Worm (Caenorhabditis elegans): Measurements from ENCODE around the gene his-8.

his-8 gene

ce11 chrV:8545531-8546224, 12.8 kb upstream of the his-8 start, which contains the start of the genes slc-17.8 and asns-1:
Gene slc-17.8 (minus strand): TSS chrV:8545581.
Gene asns-1 (plus strand): TSS chrV:8546174.
- TF ChIP-seq zfh-2 (GFP tag; conservative IDR thresholded peaks at IDR 0.05) (peak; percentile 84), hrde-1 (tag; optimal IDR thresholded peaks at IDR 0.05; ENCODE audit: borderline replicate concordance) (no peak), xnd-1 (tag; optimal IDR thresholded peaks at IDR 0.05) (no peak), egrh-3 (GFP tag; IDR thresholded peaks at IDR 0.05) (peak; percentile 69; the same call in 1 of the 2 replicates), F57A8.1 (GFP tag; optimal IDR thresholded peaks at IDR 0.05) (peak; percentile 11), nhr-120 (GFP tag; IDR thresholded peaks at IDR 0.05) (no peak)

- no peak for TF ChIP-seq hsf-1 (GFP tag; IDR thresholded peaks at IDR 0.05)
- TF ChIP-seq B0035.1 (tag; optimal IDR thresholded peaks at IDR 0.05): no peak
- TF ChIP-seq Y56A3A.18 (GFP tag; IDR thresholded peaks at IDR 0.05): no peak
- no peak for TF ChIP-seq egrh-3 (GFP tag; IDR thresholded peaks at IDR 0.05)
- no peak for TF ChIP-seq egl-44 (GFP tag; IDR thresholded peaks at IDR 0.05)
These were observed 4.1 kb upstream of the his-8 start, which contains the start of gene otpl-4 for ce11 chrV:8537031-8537430. Gene otpl-4 (plus strand): TSS chrV:8537331.

DNA sequence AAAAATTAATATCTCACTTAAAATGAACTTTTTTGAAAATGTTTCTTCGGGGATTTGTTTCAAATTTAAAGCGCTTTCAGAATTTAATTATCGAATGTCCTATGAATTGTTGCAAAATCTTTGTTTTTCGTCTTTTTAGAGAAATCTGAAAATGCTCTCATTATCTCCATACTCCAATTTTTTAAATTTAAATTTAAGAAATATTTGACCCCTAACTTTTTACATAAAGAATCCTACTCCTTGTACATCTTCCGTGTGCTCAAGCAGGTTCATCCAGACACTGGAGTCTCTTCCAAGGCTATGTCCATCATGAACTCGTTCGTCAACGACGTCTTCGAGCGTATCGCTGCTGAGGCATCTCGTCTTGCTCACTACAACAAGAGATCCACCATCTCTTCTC, 3.3 kb upstream of the his-8 start, which contains the start of gene his-39:
TSS of gene his-39 (plus strand) at position 301 of the 400 bp plus-strand sequence.
- TF ChIP-seq T07F8.4 (tag; optimal IDR thresholded peaks at IDR 0.05): no peak
- no peak for TF ChIP-seq sdz-38 (tag; optimal IDR thresholded peaks at IDR 0.05)
- TF ChIP-seq tbx-9 (tag; optimal IDR thresholded peaks at IDR 0.05; ENCODE audit: borderline replicate concordance): no peak
- no peak for TF ChIP-seq nhr-179 (tag; optimal IDR thresholded peaks at IDR 0.05)
- TF ChIP-seq ceh-79 (tag; optimal IDR thresholded peaks at IDR 0.05): no peak
- no peak for TF ChIP-seq snpc-3.4 (tag; optimal IDR thresholded peaks at IDR 0.05)
- no peak for TF ChIP-seq egl-44 (GFP tag; IDR thresholded peaks at IDR 0.05)
- no peak for TF ChIP-seq Y67H2A.10 (GFP tag; conservative IDR thresholded peaks at IDR 0.05)
- no peak for TF ChIP-seq nfyb-1 (GFP tag; IDR thresholded peaks at IDR 0.05)
- TF ChIP-seq ceh-40 (GFP tag; IDR thresholded peaks at IDR 0.05): no peak
- no peak for TF ChIP-seq lsl-1 (GFP tag; optimal IDR thresholded peaks at IDR 0.05)
- no peak for TF ChIP-seq hlh-12 (tag; optimal IDR thresholded peaks at IDR 0.05)
- no peak for TF ChIP-seq bed-2 (GFP tag; IDR thresholded peaks at IDR 0.05)
- TF ChIP-seq ceh-58 (GFP tag; IDR thresholded peaks at IDR 0.05): no peak
- TF ChIP-seq F57C9.4 (tag; optimal IDR thresholded peaks at IDR 0.05): no peak

DNA sequence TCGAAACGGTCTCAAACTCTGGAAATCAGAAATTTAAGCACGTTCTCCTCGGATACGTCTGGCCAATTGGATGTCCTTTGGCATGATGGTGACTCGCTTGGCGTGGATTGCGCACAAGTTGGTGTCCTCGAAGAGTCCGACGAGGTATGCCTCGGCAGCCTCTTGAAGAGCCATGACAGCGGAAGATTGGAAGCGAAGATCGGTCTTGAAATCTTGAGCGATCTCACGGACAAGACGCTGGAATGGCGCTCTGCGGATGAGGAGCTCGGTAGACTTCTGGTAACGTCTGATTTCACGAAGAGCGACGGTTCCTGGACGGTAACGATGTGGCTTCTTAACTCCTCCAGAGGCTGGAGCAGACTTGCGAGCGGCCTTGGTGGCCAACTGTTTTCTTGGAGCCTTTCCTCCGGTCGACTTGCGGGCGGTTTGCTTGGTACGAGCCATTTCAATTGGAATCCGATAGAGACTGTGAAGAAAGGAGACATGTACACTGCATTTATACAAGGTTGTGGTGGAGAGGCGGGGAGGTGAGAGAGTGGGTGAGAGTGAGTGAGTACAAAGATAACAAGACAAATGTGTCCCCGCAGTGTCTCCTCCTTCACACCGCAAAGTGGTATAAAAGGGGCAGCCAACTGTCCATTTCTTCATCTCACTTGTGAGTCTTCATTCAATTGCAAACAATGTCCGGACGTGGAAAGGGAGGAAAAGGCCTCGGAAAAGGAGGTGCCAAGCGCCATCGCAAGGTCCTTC, 1.8 kb upstream of the his-8 start, which contains the start of the genes his-6 and his-5:
TSS of gene his-6 (minus strand) at position 444 of the 750 bp plus-strand sequence.
TSS of gene his-5 (plus strand) at position 681 of the 750 bp plus-strand sequence.
- TF ChIP-seq C06A6.2 (GFP tag; conservative IDR thresholded peaks at IDR 0.05) (peak; percentile 58; the same call in 1 of the 2 replicates), pbrm-1 (GFP tag; IDR thresholded peaks at IDR 0.05) (0 out of 2 replicates have a peak, but pooled peaks have one; percentile 30), dox-1 (GFP tag; IDR thresholded peaks at IDR 0.05) (peak; percentile 69), D2030.7 (GFP tag; IDR thresholded peaks at IDR 0.05) (peak; percentile 35; the same call in 1 of the 2 replicates), hmg-1.2 (GFP tag; IDR thresholded peaks at IDR 0.05) (peak; percentile 30; the same call in 1 of the 2 replicates), F39B2.1 (GFP tag; IDR thresholded peaks at IDR 0.05) (peak; percentile 98), mcd-1 (GFP tag; IDR thresholded peaks at IDR 0.05) (0 out of 2 replicates have a peak, but pooled peaks have one; percentile 36), sea-2 (GFP tag; IDR thresholded peaks at IDR 0.05) (0 out of 2 replicates have a peak, but pooled peaks have one; percentile 10)

All from whole organism, young adult.